Worm (Caenorhabditis elegans): ENCODE results near the gene K09A11.1.

- TF ChIP-seq rec-8 (tag; optimal IDR thresholded peaks at IDR 0.05) (no peak), akir-1 (GFP tag; optimal IDR thresholded peaks at IDR 0.05) (no peak), F10E7.11 (tag; optimal IDR thresholded peaks at IDR 0.05) (no peak), madf-10 (tag; optimal IDR thresholded peaks at IDR 0.05) (no peak), egl-44 (GFP tag; IDR thresholded peaks at IDR 0.05) (no peak), pha-4 (tag; optimal IDR thresholded peaks at IDR 0.05) (no peak), snpc-3.4 (tag; optimal IDR thresholded peaks at IDR 0.05) (no peak), F52B5.7 (tag; optimal IDR thresholded peaks at IDR 0.05) (no peak), lin-54 (GFP tag; optimal IDR thresholded peaks at IDR 0.05) (no peak), madf-8 (GFP tag; conservative IDR thresholded peaks at IDR 0.05) (no peak), ztf-28 (GFP tag; IDR thresholded peaks at IDR 0.05) (no peak), cebp-1 (GFP tag; IDR thresholded peaks at IDR 0.05) (no peak), cebp-1 (tag; optimal IDR thresholded peaks at IDR 0.05) (no peak), B0261.1 (tag; optimal IDR thresholded peaks at IDR 0.05) (no peak)
Observed at ce11 chrX:13278876-13279275, 16.6 kb downstream of the K09A11.1 start, which contains the start of gene phf-33.

Measured in whole organism, young adult.